Worm (Caenorhabditis elegans): Measurements from ENCODE around the gene cal-3.

Gene cal-3

ce11 chrIV:3844584-3844983, 9.6 kb upstream of the cal-3 start:
- TF ChIP-seq ahr-1 (tag; optimal IDR thresholded peaks at IDR 0.05) (no peak), ceh-2 (tag; optimal IDR thresholded peaks at IDR 0.05) (no peak), madf-2 (tag; optimal IDR thresholded peaks at IDR 0.05) (no peak), rnt-1 (tag; optimal IDR thresholded peaks at IDR 0.05) (no peak), hlh-15 (tag; optimal IDR thresholded peaks at IDR 0.05) (no peak), npax-4 (tag; optimal IDR thresholded peaks at IDR 0.05) (no peak), C08G9.2 (tag; optimal IDR thresholded peaks at IDR 0.05) (no peak), pros-1 (tag; optimal IDR thresholded peaks at IDR 0.05) (no peak), eyg-1 (tag; optimal IDR thresholded peaks at IDR 0.05) (no peak), ceh-19 (GFP tag; optimal IDR thresholded peaks at IDR 0.05) (no peak), ref-2 (tag; optimal IDR thresholded peaks at IDR 0.05) (no peak), pag-3 (tag; optimal IDR thresholded peaks at IDR 0.05; ENCODE audit: borderline replicate concordance) (no peak)

DNA sequence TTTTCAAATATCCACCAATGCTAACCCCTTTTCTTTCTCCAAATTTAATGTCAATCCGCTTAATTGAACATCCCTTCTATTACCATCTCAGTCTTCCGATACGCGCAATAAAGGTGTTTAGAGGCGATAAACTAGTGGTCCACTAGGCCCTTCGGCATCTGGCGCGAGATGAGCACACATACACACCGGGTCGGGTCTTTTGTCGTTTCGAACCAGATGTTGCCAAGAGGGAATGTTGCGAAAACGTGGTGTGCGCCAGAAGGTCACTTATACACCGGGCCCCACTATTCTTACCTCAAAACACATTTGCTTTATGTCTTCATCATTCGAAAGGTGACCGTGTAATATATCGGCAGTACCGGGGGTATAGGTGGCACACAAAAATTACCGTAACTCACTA, 9.0 kb upstream of the cal-3 start:
- TF ChIP-seq F13H6.1 (tag; optimal IDR thresholded peaks at IDR 0.05) (no peak), hlh-8 (tag; optimal IDR thresholded peaks at IDR 0.05) (peak; percentile 81)

- TF ChIP-seq F13H6.1 (tag; optimal IDR thresholded peaks at IDR 0.05) = no peak
- TF ChIP-seq elt-4 (tag; optimal IDR thresholded peaks at IDR 0.05) = no peak
- no peak for TF ChIP-seq mec-3 (tag; optimal IDR thresholded peaks at IDR 0.05; ENCODE audit: borderline replicate concordance)
- no peak for TF ChIP-seq fkh-10 (GFP tag; optimal IDR thresholded peaks at IDR 0.05)
- no peak for TF ChIP-seq tbx-2 (tag; optimal IDR thresholded peaks at IDR 0.05)
- no peak for TF ChIP-seq unc-55 (GFP tag; optimal IDR thresholded peaks at IDR 0.05)
Observed at ce11 chrIV:3843019-3843527, 8.1 kb upstream of the cal-3 start.

- TF ChIP-seq unc-42 (tag; optimal IDR thresholded peaks at IDR 0.05) = peak; percentile 3
- no peak for TF ChIP-seq pros-1 (tag; optimal IDR thresholded peaks at IDR 0.05)
Observed at ce11 chrIV:3841607-3842006, 6.6 kb upstream of the cal-3 start.

ce11 chrIV:3840480-3840879, 5.5 kb upstream of the cal-3 start:
- TF ChIP-seq unc-42 (tag; optimal IDR thresholded peaks at IDR 0.05) = peak; percentile 71
- TF ChIP-seq npax-4 (tag; optimal IDR thresholded peaks at IDR 0.05) = no peak

ce11 chrIV:3839420-3839819, 4.5 kb upstream of the cal-3 start, which contains the start of gene F28F9.2:
TSS of gene F28F9.2 (plus strand) at chrIV:3839720.
- TF ChIP-seq hlh-13 (GFP tag; optimal IDR thresholded peaks at IDR 0.05) (no peak), ceh-34 (tag; optimal IDR thresholded peaks at IDR 0.05) (no peak), K02D7.2 (tag; optimal IDR thresholded peaks at IDR 0.05) (no peak), fkh-10 (GFP tag; optimal IDR thresholded peaks at IDR 0.05) (no peak), pha-2 (tag; optimal IDR thresholded peaks at IDR 0.05) (no peak), che-1 (tag; optimal IDR thresholded peaks at IDR 0.05) (no peak), ref-2 (tag; optimal IDR thresholded peaks at IDR 0.05) (no peak)

DNA sequence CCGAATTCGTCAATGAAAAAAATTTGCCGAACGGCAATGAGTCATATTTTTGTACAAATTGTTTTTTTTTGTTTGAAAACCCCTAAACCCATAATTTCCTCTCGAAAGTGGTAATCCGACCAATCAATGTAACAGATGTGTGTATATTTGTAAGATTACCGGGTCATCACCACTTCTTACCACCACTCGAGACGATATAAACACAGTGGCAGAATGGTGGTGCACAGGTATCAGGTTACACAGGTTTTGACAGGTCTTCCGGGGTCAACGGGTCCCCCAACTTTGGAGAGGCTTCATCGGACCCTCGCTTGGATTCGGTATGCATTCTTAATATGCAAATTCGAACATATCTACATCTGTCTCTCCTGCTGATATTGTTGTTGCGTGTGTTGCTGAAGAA, 3.7 kb upstream of the cal-3 start:
- TF ChIP-seq eyg-1 (tag; optimal IDR thresholded peaks at IDR 0.05) (no peak), ceh-34 (tag; optimal IDR thresholded peaks at IDR 0.05) (peak; percentile 92), ceh-6 (GFP tag; optimal IDR thresholded peaks at IDR 0.05) (no peak), fax-1 (tag; optimal IDR thresholded peaks at IDR 0.05) (no peak), sox-2 (GFP tag; IDR thresholded peaks at IDR 0.05) (no peak), lin-11 (tag; optimal IDR thresholded peaks at IDR 0.05) (no peak)

DNA sequence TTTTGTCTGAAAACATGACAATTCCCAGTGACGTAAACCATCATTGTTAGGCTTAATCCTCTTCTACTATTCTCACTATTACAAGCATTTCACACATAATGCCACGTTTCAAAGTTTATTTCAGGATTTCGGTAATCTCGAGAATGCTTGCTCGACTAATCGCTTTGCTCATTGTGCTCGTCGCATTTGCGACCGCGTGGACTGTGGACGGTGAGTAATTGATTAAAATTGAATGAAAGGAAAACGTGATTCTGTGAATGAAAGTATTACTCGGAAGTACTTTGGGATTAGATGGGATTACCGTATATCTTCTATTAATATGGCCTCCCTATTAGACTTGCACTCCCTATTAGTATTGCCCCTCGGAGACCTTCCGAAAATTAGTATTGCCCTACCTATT, 1.2 kb downstream of the cal-3 start:
- TF ChIP-seq syd-9 (tag; optimal IDR thresholded peaks at IDR 0.05) = no peak
- TF ChIP-seq nhr-232 (tag; optimal IDR thresholded peaks at IDR 0.05) = no peak
- TF ChIP-seq pqm-1 (tag; optimal IDR thresholded peaks at IDR 0.05) = no peak
- TF ChIP-seq ceh-24 (tag; optimal IDR thresholded peaks at IDR 0.05) = no peak
- TF ChIP-seq fax-1 (tag; optimal IDR thresholded peaks at IDR 0.05) = no peak
- TF ChIP-seq pax-1 (tag; optimal IDR thresholded peaks at IDR 0.05) = no peak
- no peak for TF ChIP-seq tbx-7 (tag; optimal IDR thresholded peaks at IDR 0.05)
- no peak for TF ChIP-seq ref-2 (tag; optimal IDR thresholded peaks at IDR 0.05)
- TF ChIP-seq hlh-15 (tag; optimal IDR thresholded peaks at IDR 0.05) = no peak
- TF ChIP-seq C38D4.7 (GFP tag; optimal IDR thresholded peaks at IDR 0.05) = no peak
- no peak for TF ChIP-seq ceh-2 (tag; optimal IDR thresholded peaks at IDR 0.05)
- TF ChIP-seq che-1 (tag; optimal IDR thresholded peaks at IDR 0.05) = no peak
- no peak for TF ChIP-seq dve-1 (tag; optimal IDR thresholded peaks at IDR 0.05)

Data from whole organism, late embryonic.